Worm (Caenorhabditis elegans) whole organism, L4 larva: ENCODE results near the gene unc-23.

Experiments
- ces-1 ChIP-seq: fragments of 150-350 bp; sonication (generic microtip); optimal IDR thresholded peaks from 4 replicates; lab custom pipeline; 2014; ENCODE audit warnings: missing biosample characterization, missing genetic modification reagents, missing genetic modification characterization
- nhr-111 ChIP-seq: fragments of 200-800 bp; sonication (Bioruptor generic); optimal IDR thresholded peaks from 2 replicates; lab custom pipeline; 2018; ENCODE audit warnings: mild to moderate bottlenecking, missing genetic modification characterization, missing compliant biosample characterization
- snpc-4 ChIP-seq: fragments of 150-350 bp; optimal IDR thresholded peaks from 2 replicates; lab custom pipeline; 2014; ENCODE audit warnings: missing biosample characterization, missing genetic modification characterization

The unc-23 gene

ce11 chrV:8988104-8988503 is 51.9 kb downstream of the unc-23 start, which contains the start of gene str-87:
TSS of gene str-87 (minus strand) at chrV:8988204.
- TF ChIP-seq ces-1 (GFP tag; lab: Kevin White, UChicago) (no peak), snpc-4 (tag; lab: Kevin White, UChicago) (no peak), nhr-111 (GFP tag; lab: Kevin White, UChicago) (no peak)
- TF ChIP-seq, all 104 proteins: peak for 0
